Fruit fly (Drosophila melanogaster) whole organism, embryonic: Measurements from ENCODE around the gene Dph3.

Experiments
- Antp ChIP-seq: fragments of 200-800 bp; sonication (Bioruptor generic); optimal IDR thresholded peaks from 3 replicates; lab custom pipeline; 2016; ENCODE audit warnings: missing biosample characterization, missing genetic modification characterization
- CG10979 ChIP-seq: fragments of 200-800 bp; sonication (Bioruptor generic); optimal IDR thresholded peaks from 2 replicates; lab custom pipeline; 2018; ENCODE audit warnings: missing biosample characterization, mild to moderate bottlenecking, missing genetic modification characterization, moderate library complexity
- CG12659 ChIP-seq: fragments of 200-800 bp; sonication (Bioruptor generic); optimal IDR thresholded peaks from 3 replicates; lab custom pipeline; 2017; ENCODE audit warnings: mild to moderate bottlenecking, missing biosample characterization, missing genetic modification reagents, missing genetic modification characterization
- CG14710 ChIP-seq: fragments of 200-800 bp; sonication (Bioruptor generic); optimal IDR thresholded peaks from 3 replicates; lab custom pipeline; 2019; ENCODE audit warnings: missing biosample characterization, mild to moderate bottlenecking, missing genetic modification characterization, moderate library complexity
- CG15479 ChIP-seq: fragments of 200-800 bp; sonication (Bioruptor generic); optimal IDR thresholded peaks from 3 replicates; lab custom pipeline; 2019; ENCODE audit warnings: missing biosample characterization, mild to moderate bottlenecking, missing genetic modification characterization, moderate library complexity
- CG15696 ChIP-seq: fragments of 200-800 bp; sonication (Bioruptor generic); optimal IDR thresholded peaks from 2 replicates; lab custom pipeline; 2019; ENCODE audit warnings: missing biosample characterization, mild to moderate bottlenecking, missing genetic modification characterization, moderate library complexity
- CG16863 ChIP-seq: fragments of 200-800 bp; sonication (Bioruptor generic); optimal IDR thresholded peaks from 3 replicates; lab custom pipeline; 2016; ENCODE audit warnings: missing biosample characterization, missing genetic modification characterization
- CG2678 ChIP-seq: fragments of 200-800 bp; sonication (Bioruptor generic); optimal IDR thresholded peaks from 3 replicates; lab custom pipeline; 2019; ENCODE audit warnings: missing biosample characterization, mild to moderate bottlenecking, missing genetic modification characterization, moderate library complexity
- CG30020 ChIP-seq: fragments of 200-800 bp; optimal IDR thresholded peaks from 2 replicates; lab custom pipeline; 2019; ENCODE audit warnings: missing biosample characterization, mild to moderate bottlenecking, missing genetic modification characterization, moderate library complexity
- CG31365 ChIP-seq: fragments of 200-800 bp; sonication (Bioruptor generic); optimal IDR thresholded peaks from 2 replicates; lab custom pipeline; 2018; ENCODE audit warnings: missing biosample characterization, mild to moderate bottlenecking, missing genetic modification characterization
- CG4360 ChIP-seq: fragments of 200-800 bp; sonication (Bioruptor generic); IDR thresholded peaks from 2 replicates; pipeline ENCODE4 v1.3.6; 2022; ENCODE audit warnings: missing biosample characterization, missing genetic modification characterization
- CG4730 ChIP-seq: fragments of 200-800 bp; sonication (Bioruptor generic); IDR thresholded peaks from 2 replicates; pipeline ENCODE4 v1.3.6; 2022; ENCODE audit warnings: missing biosample characterization, missing genetic modification characterization
- CG8290 ChIP-seq, 3 experiments: fragments of 200-800 bp; sonication (Bioruptor generic); optimal IDR thresholded peaks; 2 replicates each; lab custom pipeline; 2016 to 2019; ENCODE audit warnings: missing biosample characterization in 3 of 3, missing genetic modification characterization in 3 of 3, mild to moderate bottlenecking in 2 of 3, moderate library complexity in 1 of 3
- CG8765 ChIP-seq: fragments of 200-800 bp; sonication (Bioruptor generic); IDR thresholded peaks from 2 replicates; pipeline ENCODE4 v1.3.6; 2022; ENCODE audit warnings: missing biosample characterization, missing genetic modification characterization
- CG9609 ChIP-seq: fragments of 200-800 bp; sonication (Bioruptor generic); optimal IDR thresholded peaks from 3 replicates; lab custom pipeline; 2016; ENCODE audit warnings: missing biosample characterization, missing genetic modification characterization
- Chrac-16 ChIP-seq: fragments of 200-800 bp; sonication (Bioruptor generic); optimal IDR thresholded peaks from 3 replicates; lab custom pipeline; 2016; ENCODE audit warnings: missing biosample characterization, missing genetic modification characterization
- D19B ChIP-seq: fragments of 200-800 bp; sonication (Bioruptor generic); optimal IDR thresholded peaks from 2 replicates; lab custom pipeline; 2017; ENCODE audit warnings: missing biosample characterization, mild to moderate bottlenecking, missing genetic modification characterization
- Deaf1 ChIP-seq: fragments of 200-800 bp; optimal IDR thresholded peaks from 3 replicates; lab custom pipeline; 2019; ENCODE audit warnings: missing biosample characterization, mild to moderate bottlenecking, missing genetic modification characterization, moderate library complexity
- Hsf ChIP-seq: fragments of 200-800 bp; sonication (Bioruptor generic); optimal IDR thresholded peaks from 3 replicates; lab custom pipeline; 2016; ENCODE audit warnings: missing biosample characterization, missing genetic modification characterization
- Kr ChIP-seq: fragments of 200-800 bp; sonication (Bioruptor generic); optimal IDR thresholded peaks from 2 replicates; lab custom pipeline; 2017; ENCODE audit warnings: missing biosample characterization, mild to moderate bottlenecking, missing genetic modification characterization
- MESR4 ChIP-seq: fragments of 200-800 bp; sonication (Bioruptor generic); optimal IDR thresholded peaks from 2 replicates; lab custom pipeline; 2018; ENCODE audit warnings: missing biosample characterization, mild to moderate bottlenecking, missing genetic modification characterization, moderate library complexity
- Myb ChIP-seq: fragments of 200-800 bp; sonication (Bioruptor generic); optimal IDR thresholded peaks from 2 replicates; lab custom pipeline; 2016; ENCODE audit warnings: missing biosample characterization, missing genetic modification characterization
- ap ChIP-seq: fragments of 200-800 bp; sonication (Bioruptor generic); IDR thresholded peaks from 2 replicates; pipeline ENCODE4 v1.3.6; 2022; ENCODE audit warnings: missing biosample characterization, missing genetic modification characterization
- ase ChIP-seq: fragments of 200-800 bp; sonication (Bioruptor generic); IDR thresholded peaks from 3 replicates; pipeline ENCODE4 v1.3.6; 2022; ENCODE audit warnings: missing biosample characterization, missing genetic modification characterization
- ash1 ChIP-seq: fragments of 200-800 bp; sonication (Bioruptor generic); optimal IDR thresholded peaks from 2 replicates; lab custom pipeline; 2018; ENCODE audit warnings: missing biosample characterization, mild to moderate bottlenecking, missing genetic modification characterization
- ato ChIP-seq: fragments of 200-800 bp; sonication (Bioruptor generic); IDR thresholded peaks from 2 replicates; pipeline ENCODE4 v1.3.6; 2022; ENCODE audit warnings: missing biosample characterization, missing genetic modification characterization; ENCODE audit not compliant: partially characterized antibody
- bab2 ChIP-seq: fragments of 200-800 bp; sonication (Bioruptor generic); optimal IDR thresholded peaks from 2 replicates; lab custom pipeline; 2016; ENCODE audit warnings: missing biosample characterization, missing genetic modification characterization
- cad ChIP-seq: fragments of >200 bp; optimal IDR thresholded peaks from 2 replicates; lab custom pipeline; 2017; ENCODE audit warnings: missing biosample characterization, missing genetic modification characterization
- cas ChIP-seq: fragments of 200-800 bp; sonication (Bioruptor generic); IDR thresholded peaks from 2 replicates; pipeline ENCODE4 v1.3.6; 2022; ENCODE audit warnings: missing biosample characterization, missing genetic modification characterization
- corto ChIP-seq: fragments of 200-800 bp; sonication (Bioruptor generic); optimal IDR thresholded peaks from 2 replicates; lab custom pipeline; 2016; ENCODE audit warnings: missing biosample characterization, mild to moderate bottlenecking, missing genetic modification characterization, moderate library complexity
- cwo ChIP-seq: fragments of 200-800 bp; sonication (Bioruptor generic); optimal IDR thresholded peaks from 3 replicates; lab custom pipeline; 2017; ENCODE audit warnings: missing biosample characterization, missing genetic modification characterization, mild to moderate bottlenecking, moderate library complexity, missing genetic modification reagents
- fd3F ChIP-seq: fragments of 200-800 bp; sonication (Bioruptor generic); optimal IDR thresholded peaks from 2 replicates; lab custom pipeline; 2018; ENCODE audit warnings: missing biosample characterization, mild to moderate bottlenecking, missing genetic modification characterization, moderate library complexity
- gcm ChIP-seq: fragments of 200-800 bp; sonication (Bioruptor generic); optimal IDR thresholded peaks from 2 replicates; lab custom pipeline; 2019; ENCODE audit warnings: missing biosample characterization, mild to moderate bottlenecking, missing genetic modification characterization, moderate library complexity
- gcm2 ChIP-seq: fragments of 200-800 bp; sonication (Bioruptor generic); optimal IDR thresholded peaks from 2 replicates; lab custom pipeline; 2016; ENCODE audit warnings: missing biosample characterization, missing genetic modification characterization
- gem ChIP-seq: fragments of 200-800 bp; sonication (Bioruptor generic); optimal IDR thresholded peaks from 2 replicates; lab custom pipeline; 2019; ENCODE audit warnings: missing biosample characterization, mild to moderate bottlenecking, missing genetic modification characterization, moderate library complexity
- grau ChIP-seq: fragments of 200-800 bp; optimal IDR thresholded peaks from 3 replicates; lab custom pipeline; 2019; ENCODE audit warnings: missing biosample characterization, mild to moderate bottlenecking, missing genetic modification characterization, moderate library complexity
- ham ChIP-seq: fragments of 200-800 bp; sonication (Bioruptor generic); IDR thresholded peaks from 2 replicates; pipeline ENCODE4 v1.3.6; 2022; ENCODE audit warnings: missing biosample characterization, missing genetic modification characterization
- insv ChIP-seq, 2 experiments: fragments of 200-800 bp; sonication (Bioruptor generic); optimal IDR thresholded peaks; 3 replicates each; lab custom pipeline; 2016 to 2018; ENCODE audit warnings: missing biosample characterization in 2 of 2, missing genetic modification characterization in 2 of 2
- klu ChIP-seq: fragments of 200-800 bp; sonication (Bioruptor generic); IDR thresholded peaks from 2 replicates; pipeline ENCODE4 v1.3.6; 2022; ENCODE audit warnings: missing biosample characterization, missing genetic modification characterization
- lov ChIP-seq, 2 experiments: fragments of 200-800 bp in 1 of 2; fragments of >200 bp in 1 of 2; sonication (Bioruptor generic) in 1 of 2; IDR thresholded peaks in 1 of 2; optimal IDR thresholded peaks in 1 of 2; 2 replicates in 1 of 2; 3 replicates in 1 of 2; pipeline versions ENCODE4 v1.3.6 to Lab custom; 2017 to 2022; ENCODE audit warnings: missing biosample characterization in 1 of 2, missing genetic modification characterization in 1 of 2
- maf-S ChIP-seq: fragments of 200-800 bp; sonication (Bioruptor generic); optimal IDR thresholded peaks from 2 replicates; lab custom pipeline; 2016; ENCODE audit warnings: missing biosample characterization, missing genetic modification characterization
- pita ChIP-seq: fragments of 200-800 bp; sonication (Bioruptor generic); optimal IDR thresholded peaks from 2 replicates; lab custom pipeline; 2017; ENCODE audit warnings: missing biosample characterization, mild to moderate bottlenecking, missing genetic modification characterization
- run ChIP-seq: fragments of 200-800 bp; sonication (Bioruptor generic); optimal IDR thresholded peaks from 3 replicates; lab custom pipeline; 2018; ENCODE audit warnings: missing biosample characterization, mild to moderate bottlenecking, missing genetic modification characterization
- stwl ChIP-seq: fragments of 200-800 bp; sonication (Bioruptor generic); optimal IDR thresholded peaks from 3 replicates; lab custom pipeline; 2018; ENCODE audit warnings: missing biosample characterization, mild to moderate bottlenecking, missing genetic modification characterization, moderate library complexity
- tgo ChIP-seq: fragments of 200-800 bp; sonication (Bioruptor generic); IDR thresholded peaks from 3 replicates; pipeline ENCODE4 v1.3.6; 2022; ENCODE audit warnings: missing biosample characterization, missing genetic modification characterization
- toy ChIP-seq: fragments of 200-800 bp; sonication (Bioruptor generic); IDR thresholded peaks from 2 replicates; pipeline ENCODE4 v1.3.6; 2022; ENCODE audit warnings: missing biosample characterization, missing genetic modification characterization
- twi ChIP-seq: fragments of 200-800 bp; optimal IDR thresholded peaks from 2 replicates; lab custom pipeline; 2019; ENCODE audit warnings: missing biosample characterization, mild to moderate bottlenecking, missing genetic modification characterization, moderate library complexity
- vfl ChIP-seq: fragments of 200-800 bp; sonication (Bioruptor generic); optimal IDR thresholded peaks from 2 replicates; lab custom pipeline; 2016; ENCODE audit warnings: missing biosample characterization, missing genetic modification characterization
- wdn ChIP-seq: fragments of 200-800 bp; sonication (Bioruptor generic); IDR thresholded peaks from 2 replicates; pipeline ENCODE4 v1.3.6; 2022; ENCODE audit warnings: missing biosample characterization, missing genetic modification characterization
- zfh1 ChIP-seq: fragments of 200-800 bp; sonication (Bioruptor generic); IDR thresholded peaks from 3 replicates; pipeline ENCODE4 v1.3.6; 2022; ENCODE audit warnings: missing biosample characterization, missing genetic modification characterization

Gene Dph3

dm6 chr3R:11209801-11210402, 21.8 kb upstream of the Dph3 start, which contains the start of the genes SdhC and Tctp (continued):
- TF ChIP-seq CG31365 = no peak
- TF ChIP-seq pita = no peak
- TF ChIP-seq CG30020 = peak; percentile 64
- TF ChIP-seq cad = no peak
- peak; percentile 62 for TF ChIP-seq gem (tag; lab: Kevin White, UChicago)
- peak; percentile 23 for TF ChIP-seq CG10979
- peak; percentile 18 for TF ChIP-seq gcm (GFP tag; lab: Kevin White, UChicago)
- TF ChIP-seq vfl (GFP tag; lab: Kevin White, UChicago) = no peak
- TF ChIP-seq twi (tag; lab: Kevin White, UChicago) = no peak
- TF ChIP-seq Chrac-16 (GFP tag; lab: Kevin White, UChicago) = peak; percentile 27
- no peak for TF ChIP-seq maf-S
- no peak for TF ChIP-seq klu (GFP tag; lab: Robert Waterston, UW)
- TF ChIP-seq run (tag; lab: Kevin White, UChicago) = peak; percentile 41
- TF ChIP-seq cas = no peak
- TF ChIP-seq CG8290 (GFP tag; optimal IDR thresholded peaks at IDR 0.05; lab: Kevin White, UChicago) = peak; percentile 28
- TF ChIP-seq CG8290 (tag; optimal IDR thresholded peaks at IDR 0.05; lab: Kevin White, UChicago) = peak in 1 of 2 experiments; percentile 71
- TF ChIP-seq wdn (GFP tag; lab: Robert Waterston, UW) = no peak
- TF ChIP-seq Hsf = peak; percentile 64
- peak; percentile 22 for TF ChIP-seq Antp (GFP tag; lab: Kevin White, UChicago)
- TF ChIP-seq tgo = no peak
- peak; percentile 49 for TF ChIP-seq CG16863
- TF ChIP-seq fd3F (GFP tag; lab: Kevin White, UChicago) = no peak
- TF ChIP-seq grau (tag; lab: Kevin White, UChicago) = peak; percentile 61
- no peak for TF ChIP-seq cwo
- no peak; the same call in 2 of the 3 replicates for TF ChIP-seq zfh1 (GFP tag; lab: Robert Waterston, UW)
- no peak for TF ChIP-seq ase (GFP tag; lab: Robert Waterston, UW)
- TF ChIP-seq Deaf1 = no peak
- peak; percentile 89 for TF ChIP-seq CG14710 (tag; lab: Kevin White, UChicago)
- TF ChIP-seq ato (GFP tag; lab: Robert Waterston, UW) = no peak
- no peak for TF ChIP-seq lov (optimal IDR thresholded peaks at IDR 0.05; lab: Kevin White, UChicago)
- TF ChIP-seq lov (GFP tag; IDR thresholded peaks at IDR 0.05; lab: Robert Waterston, UW) = no peak
- TF ChIP-seq toy (GFP tag; lab: Robert Waterston, UW) = no peak
- TF ChIP-seq insv (GFP tag; optimal IDR thresholded peaks at IDR 0.05; lab: Kevin White, UChicago) = peak in 1 of 2 experiments; percentile 15
- TF ChIP-seq CG15696 = peak; percentile 57
- no peak for TF ChIP-seq Myb (GFP tag; lab: Kevin White, UChicago)
- TF ChIP-seq stwl (tag; lab: Kevin White, UChicago) = peak; percentile 62
- peak; percentile 94 for TF ChIP-seq MESR4 (GFP tag; lab: Kevin White, UChicago)
- peak; percentile 52 for TF ChIP-seq CG2678
- no peak for TF ChIP-seq ap (GFP tag; lab: Robert Waterston, UW)
- no peak for TF ChIP-seq gcm2 (GFP tag; lab: Kevin White, UChicago)
- no peak for TF ChIP-seq CG9609 (GFP tag; lab: Kevin White, UChicago)
- TF ChIP-seq CG8765 (GFP tag; lab: Robert Waterston, UW) = no peak
- no peak for TF ChIP-seq CG4730 (GFP tag; lab: Robert Waterston, UW)
- no peak for TF ChIP-seq Kr (GFP tag; lab: Kevin White, UChicago)
- no peak for TF ChIP-seq ham (GFP tag; lab: Robert Waterston, UW)
- peak; percentile 15 for TF ChIP-seq D19B (GFP tag; lab: Kevin White, UChicago)
- peak; percentile 83 for TF ChIP-seq CG12659 (GFP tag; lab: Kevin White, UChicago)
- no peak for TF ChIP-seq CG15479
- TF ChIP-seq bab2 = peak; percentile 18
- no peak for TF ChIP-seq corto
- no peak for TF ChIP-seq CG4360 (GFP tag; lab: Robert Waterston, UW)
- no peak for TF ChIP-seq ash1 (GFP tag; lab: Kevin White, UChicago)
